Fruit fly (Drosophila melanogaster): ENCODE results near the gene CG16790.

The CG16790 gene

DNA sequence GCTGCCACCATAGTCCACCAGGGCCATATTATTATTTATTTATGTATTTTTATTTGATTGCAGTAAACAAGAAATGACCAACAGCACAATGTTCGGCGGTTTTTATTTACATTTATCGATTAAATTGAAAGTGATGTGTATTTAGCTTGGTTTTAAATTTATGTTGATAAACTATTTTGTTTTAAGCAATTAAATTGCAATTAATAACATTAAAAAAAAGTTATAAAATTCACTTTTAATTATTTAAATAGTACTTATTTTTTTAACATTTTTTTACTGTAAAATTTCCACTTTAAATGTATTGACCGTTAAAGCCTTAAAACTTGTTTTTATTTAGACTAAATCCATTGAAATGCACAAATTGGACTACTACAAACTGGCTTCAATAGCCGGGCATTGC lies at the start of gene CG16790:
TSS of gene CG16790 (minus strand) at position 101 of the 400 bp plus-strand sequence.
- TF ChIP-seq CG8478 (optimal IDR thresholded peaks at IDR 0.05) (no peak), CTCF (optimal IDR thresholded peaks at IDR 0.05) (no peak)

- TF ChIP-seq CG8478 (optimal IDR thresholded peaks at IDR 0.05) (no peak), CTCF (optimal IDR thresholded peaks at IDR 0.05) (no peak)
Observed at dm6 chr3R:9618331-9618730, 48.3 kb upstream of the CG16790 start.

- TF ChIP-seq CG8478 (optimal IDR thresholded peaks at IDR 0.05): no peak
Observed at dm6 chr3R:9613124-9613523, 43.1 kb upstream of the CG16790 start.

- TF ChIP-seq CTCF (optimal IDR thresholded peaks at IDR 0.05): no peak
- TF ChIP-seq CG8478 (optimal IDR thresholded peaks at IDR 0.05): no peak
Observed at dm6 chr3R:9612217-9612616, 42.2 kb upstream of the CG16790 start.

- TF ChIP-seq CTCF (optimal IDR thresholded peaks at IDR 0.05) (no peak), CG8478 (optimal IDR thresholded peaks at IDR 0.05) (no peak)
Observed at dm6 chr3R:9608206-9608605, 38.2 kb upstream of the CG16790 start.

DNA sequence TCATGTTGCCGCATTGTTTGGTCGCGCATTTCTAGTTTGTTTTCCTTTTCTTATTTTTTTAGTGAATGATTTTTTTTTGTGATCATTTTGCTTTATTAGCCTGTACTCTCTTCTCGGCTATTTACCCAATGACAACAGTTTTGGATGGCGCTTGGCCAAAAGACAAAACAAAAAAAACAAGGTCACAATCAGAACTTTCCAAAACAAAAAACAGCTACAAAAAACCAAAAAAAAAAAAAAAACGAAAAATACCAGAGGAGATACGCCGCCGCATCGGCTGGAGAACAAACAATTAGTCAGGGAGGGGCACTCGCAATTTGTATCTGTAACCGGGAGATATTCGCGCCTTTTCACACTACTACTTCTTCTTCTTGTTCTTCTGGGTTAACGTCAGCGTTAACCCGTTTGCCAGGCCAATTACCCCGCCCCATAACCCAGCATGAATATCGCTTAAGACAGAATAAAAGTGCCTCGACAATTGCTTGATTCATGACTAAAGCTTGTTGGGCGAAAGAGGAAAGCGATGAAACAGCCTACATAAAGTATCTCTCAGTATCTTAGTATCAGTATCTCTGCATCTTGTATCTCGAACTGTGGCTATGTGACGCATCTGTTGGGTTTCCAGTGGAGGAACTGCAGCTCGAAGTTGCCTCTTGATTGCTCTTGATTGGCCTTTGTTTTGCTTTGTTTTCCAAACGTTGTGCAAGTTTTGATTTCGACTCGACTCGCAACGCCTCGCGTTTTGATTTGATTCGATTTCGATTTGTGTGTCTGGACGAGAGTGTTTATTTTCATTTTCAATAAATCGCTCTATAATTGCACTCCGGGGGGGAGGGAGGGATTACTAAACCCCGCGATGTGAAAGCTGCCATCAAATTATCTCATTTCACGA lies 37.1 kb upstream of the CG16790 start:
- TF ChIP-seq CTCF (optimal IDR thresholded peaks at IDR 0.05) (no peak), CG8478 (optimal IDR thresholded peaks at IDR 0.05) (no peak)

DNA sequence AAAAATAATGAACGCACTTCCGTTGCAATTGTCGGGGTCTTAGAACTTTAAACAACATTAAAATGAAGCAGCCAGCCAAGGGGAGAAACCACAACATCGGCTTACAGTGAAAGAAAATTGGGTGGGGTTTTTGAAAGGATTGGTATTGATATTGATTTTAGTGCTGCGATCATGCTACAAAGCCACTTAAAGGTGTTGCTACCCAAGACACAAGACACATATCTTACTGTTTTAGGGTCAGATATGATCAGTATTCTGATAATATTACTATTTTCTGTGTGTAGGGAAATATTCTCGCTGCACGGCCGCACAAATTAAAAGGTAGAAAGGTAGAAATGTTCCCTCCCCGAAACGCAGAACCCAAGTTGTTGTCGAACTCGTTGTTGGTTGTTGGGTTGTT lies 35.1 kb upstream of the CG16790 start:
- TF ChIP-seq CG8478 (optimal IDR thresholded peaks at IDR 0.05): no peak

DNA sequence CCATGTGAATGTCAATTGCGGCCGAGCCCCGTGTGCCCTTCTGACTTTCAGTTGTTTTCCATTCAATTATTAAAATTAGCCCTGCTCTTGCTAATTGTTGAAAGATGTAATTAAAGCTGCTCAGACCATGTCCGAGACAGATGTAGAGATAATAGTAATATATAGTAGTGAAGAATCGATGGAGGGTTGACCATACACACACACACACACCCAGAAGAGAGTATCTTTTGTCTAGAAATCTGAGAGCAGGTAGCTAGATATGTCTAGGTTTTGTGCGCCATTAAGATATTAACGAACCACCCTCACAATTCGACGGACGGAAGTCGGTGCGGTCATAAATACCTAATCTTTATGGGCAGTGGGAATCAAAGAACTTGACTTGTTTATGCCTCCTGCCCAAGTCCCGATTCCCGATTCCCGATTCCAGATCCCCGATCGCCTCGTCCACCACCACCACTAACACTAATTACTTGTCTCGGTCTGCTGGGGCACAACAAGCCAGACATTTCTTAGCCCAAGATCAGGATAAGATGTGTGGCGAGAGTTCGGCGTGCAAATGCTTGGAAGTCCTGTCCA lies 34.5 kb upstream of the CG16790 start:
- TF ChIP-seq CTCF (optimal IDR thresholded peaks at IDR 0.05): no peak
- no peak for TF ChIP-seq CG8478 (optimal IDR thresholded peaks at IDR 0.05)

DNA sequence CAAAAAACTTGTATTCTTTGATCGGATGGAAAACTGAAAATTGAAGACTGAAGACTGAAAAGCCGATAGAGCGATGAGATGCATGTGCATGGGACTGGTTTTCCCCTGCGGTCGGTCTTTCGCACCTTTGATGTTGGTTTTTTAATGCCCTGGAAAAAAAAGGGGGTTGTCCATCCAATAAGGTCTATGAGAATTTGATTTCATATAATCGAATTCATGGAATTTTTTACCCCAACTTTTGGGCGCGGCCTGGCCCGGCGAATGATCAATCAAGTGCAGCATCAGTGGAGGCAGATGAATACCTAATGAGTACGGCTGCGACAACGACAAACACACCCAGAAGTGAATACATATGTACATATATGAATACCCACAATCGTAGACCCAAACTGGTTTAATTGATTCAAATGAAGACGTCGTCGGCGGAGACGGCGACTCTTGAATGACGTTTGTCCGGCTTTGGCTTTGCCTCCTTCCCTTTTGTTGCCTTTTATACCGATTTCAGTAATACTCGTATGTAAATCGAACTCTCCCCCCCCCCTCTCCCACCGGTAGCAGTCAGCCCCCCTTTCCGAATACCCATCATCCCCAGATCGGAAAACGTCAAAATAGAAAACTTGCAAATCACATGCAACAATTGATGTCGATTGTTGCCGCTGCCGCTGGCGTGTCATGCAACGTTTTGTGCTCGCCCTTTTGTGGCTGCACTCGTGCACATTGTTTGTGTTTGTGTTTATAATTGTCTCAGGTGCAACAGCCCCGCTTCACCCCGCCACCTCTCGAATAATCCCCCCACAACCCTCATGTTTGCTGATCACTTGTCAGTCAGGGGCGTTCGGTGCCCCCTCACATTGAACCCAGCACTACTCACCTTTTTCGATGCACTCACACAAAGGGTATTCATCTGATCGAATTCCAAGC lies 33.3 kb upstream of the CG16790 start:
- TF ChIP-seq CG8478 (optimal IDR thresholded peaks at IDR 0.05) (no peak), CTCF (optimal IDR thresholded peaks at IDR 0.05) (no peak)

DNA sequence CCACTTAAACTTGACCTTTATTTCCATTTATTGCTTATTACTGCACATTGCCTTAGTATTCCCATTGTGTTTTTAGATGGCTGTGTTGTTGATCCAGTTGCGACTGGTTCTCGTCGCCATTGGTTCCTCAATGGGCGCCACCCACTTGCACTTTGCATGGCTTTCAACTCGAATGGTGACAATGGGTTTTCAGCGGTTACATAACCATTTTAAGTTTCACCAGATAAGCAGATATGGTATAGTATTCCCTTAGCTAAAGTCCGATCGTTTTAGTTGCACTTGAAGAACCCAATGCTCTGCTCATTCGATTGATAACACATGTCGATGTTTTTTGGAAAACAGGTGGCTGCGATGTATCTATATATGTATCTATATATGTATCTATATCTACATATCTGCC lies 31.9 kb upstream of the CG16790 start:
- TF ChIP-seq CG8478 (optimal IDR thresholded peaks at IDR 0.05) (no peak), CTCF (optimal IDR thresholded peaks at IDR 0.05) (no peak)

- no peak for TF ChIP-seq CG8478 (optimal IDR thresholded peaks at IDR 0.05)
- TF ChIP-seq CTCF (optimal IDR thresholded peaks at IDR 0.05): no peak
Observed at dm6 chr3R:9600558-9600959, 30.5 kb upstream of the CG16790 start.

dm6 chr3R:9598099-9598498 lies 28.1 kb upstream of the CG16790 start:
- no peak for TF ChIP-seq CTCF (optimal IDR thresholded peaks at IDR 0.05)
- TF ChIP-seq CG8478 (optimal IDR thresholded peaks at IDR 0.05): no peak

- TF ChIP-seq CTCF (optimal IDR thresholded peaks at IDR 0.05): no peak
- TF ChIP-seq CG8478 (optimal IDR thresholded peaks at IDR 0.05): no peak
Observed at dm6 chr3R:9596615-9597014, 26.6 kb upstream of the CG16790 start.

DNA sequence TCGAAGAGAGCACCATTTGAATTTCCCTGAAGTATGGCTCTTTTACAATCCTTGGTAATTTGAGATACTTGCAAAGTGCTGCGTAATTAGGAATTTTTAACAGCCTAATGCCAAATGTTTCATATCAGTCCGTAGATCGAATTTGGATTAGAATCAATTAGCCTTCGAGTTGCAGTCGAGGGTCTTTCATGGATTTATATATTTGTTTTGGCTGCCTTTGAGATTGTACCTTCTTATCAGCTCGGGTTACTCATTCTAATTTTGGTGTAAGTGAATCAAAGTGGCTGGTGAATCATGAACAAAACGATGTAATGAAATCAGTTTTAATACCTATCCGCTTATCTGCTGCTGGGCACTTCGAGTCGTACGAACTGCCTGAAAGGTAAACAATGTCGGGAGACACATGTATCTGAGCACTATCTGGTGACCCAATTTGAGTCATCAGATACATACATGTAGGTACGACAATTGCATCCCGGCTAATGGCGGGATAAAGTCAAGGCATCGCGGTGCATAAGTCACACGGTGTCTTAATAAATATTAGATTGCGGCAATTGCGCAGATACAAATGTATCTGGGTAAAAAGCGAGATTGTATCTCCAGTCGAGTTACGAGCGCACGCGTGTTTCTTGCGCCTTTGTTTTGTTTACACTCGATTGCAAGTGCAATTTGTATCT lies 25.8 kb upstream of the CG16790 start:
- TF ChIP-seq CG8478 (optimal IDR thresholded peaks at IDR 0.05): no peak
- TF ChIP-seq CTCF (optimal IDR thresholded peaks at IDR 0.05): no peak

DNA sequence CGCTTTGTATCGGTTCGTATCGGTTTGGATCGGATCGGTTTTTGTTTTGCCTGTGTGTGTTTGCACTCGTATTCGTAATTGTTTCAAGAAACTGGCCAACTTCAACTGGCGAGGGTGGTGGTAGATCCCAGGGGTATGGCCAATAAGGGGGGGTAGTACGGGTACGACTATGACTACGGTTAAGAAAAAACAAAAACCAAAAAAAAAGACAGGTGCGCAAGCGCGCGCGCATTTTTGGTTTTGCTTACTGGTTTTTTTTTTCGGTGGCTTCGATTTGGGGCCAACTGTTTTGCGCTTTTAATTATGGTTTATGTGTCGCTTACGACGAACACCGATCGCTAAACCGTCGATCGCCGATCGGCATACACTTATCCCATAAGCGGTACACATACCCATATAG lies 24.8 kb upstream of the CG16790 start:
- TF ChIP-seq CG8478 (optimal IDR thresholded peaks at IDR 0.05) (no peak), CTCF (optimal IDR thresholded peaks at IDR 0.05) (no peak)
